Fruit fly (Drosophila melanogaster) whole organism, embryonic: ENCODE results near the gene Invadolysin.
A peak's percentile ranks its signal among the peaks of the same experiment; 100 is the strongest.

ENCODE experiments used
- Aef1 ChIP-seq: fragments of 200-800 bp; sonication (Bioruptor generic); IDR thresholded peaks from 3 replicates; pipeline ENCODE4 v1.3.6; 2022; ENCODE audit warnings: missing biosample characterization, missing genetic modification characterization
- Bgb ChIP-seq: fragments of 200-800 bp; sonication (Bioruptor generic); IDR thresholded peaks from 2 replicates; pipeline ENCODE4 v1.3.6; 2022; ENCODE audit warnings: missing biosample characterization, missing genetic modification characterization; ENCODE audit not compliant: partially characterized antibody
- CG10543 ChIP-seq: fragments of 200-800 bp; sonication (Bioruptor generic); optimal IDR thresholded peaks from 3 replicates; lab custom pipeline; 2017; ENCODE audit warnings: missing biosample characterization, mild to moderate bottlenecking, missing genetic modification characterization, moderate library complexity
- CG12769 ChIP-seq: fragments of 200-800 bp; sonication (Bioruptor generic); optimal IDR thresholded peaks from 2 replicates; lab custom pipeline; 2019; ENCODE audit warnings: missing biosample characterization, mild to moderate bottlenecking, missing genetic modification characterization, moderate library complexity
- CG15601 ChIP-seq: fragments of 200-800 bp; sonication (Bioruptor generic); optimal IDR thresholded peaks from 3 replicates; lab custom pipeline; 2019; ENCODE audit warnings: missing biosample characterization, mild to moderate bottlenecking, missing genetic modification characterization, moderate library complexity
- CG17802 ChIP-seq: fragments of 200-800 bp; sonication (Bioruptor generic); optimal IDR thresholded peaks from 2 replicates; lab custom pipeline; 2018; ENCODE audit warnings: missing biosample characterization, mild to moderate bottlenecking, missing genetic modification characterization, moderate library complexity
- CG1792 ChIP-seq: fragments of 200-800 bp; sonication (Bioruptor generic); optimal IDR thresholded peaks from 2 replicates; lab custom pipeline; 2016; ENCODE audit warnings: missing biosample characterization, missing genetic modification characterization
- CG31388 ChIP-seq: fragments of 200-800 bp; sonication (Bioruptor generic); optimal IDR thresholded peaks from 2 replicates; lab custom pipeline; 2016; ENCODE audit warnings: missing biosample characterization, missing genetic modification characterization
- CG5180 ChIP-seq: fragments of 200-800 bp; sonication (Bioruptor generic); optimal IDR thresholded peaks from 3 replicates; lab custom pipeline; 2017; ENCODE audit warnings: missing biosample characterization, missing genetic modification characterization, mild to moderate bottlenecking, moderate library complexity, missing genetic modification reagents
- CG6654 ChIP-seq: fragments of 200-800 bp; sonication (Bioruptor generic); optimal IDR thresholded peaks from 2 replicates; lab custom pipeline; 2017; ENCODE audit warnings: missing biosample characterization, mild to moderate bottlenecking, missing genetic modification characterization
- CG6689 ChIP-seq: fragments of 200-800 bp; sonication (Bioruptor generic); IDR thresholded peaks from 2 replicates; pipeline ENCODE4 v1.3.6; 2022; ENCODE audit warnings: missing biosample characterization, missing genetic modification characterization
- CG7357 ChIP-seq: fragments of 200-800 bp; sonication (Bioruptor generic); IDR thresholded peaks from 3 replicates; pipeline ENCODE4 v1.3.6; 2022; ENCODE audit warnings: missing biosample characterization, missing genetic modification characterization
- CTCF ChIP-seq: fragments of 200-800 bp; sonication (Bioruptor generic); optimal IDR thresholded peaks from 2 replicates; lab custom pipeline; 2017; ENCODE audit warnings: missing biosample characterization, mild to moderate bottlenecking, missing genetic modification characterization, moderate library complexity
- CkIIα-i1 ChIP-seq: fragments of 200-800 bp; sonication (Bioruptor generic); IDR thresholded peaks from 2 replicates; pipeline ENCODE4 v1.3.6; 2022; ENCODE audit warnings: missing biosample characterization, missing genetic modification characterization
- Dbx ChIP-seq: fragments of 200-800 bp; sonication (Bioruptor generic); IDR thresholded peaks from 3 replicates; pipeline ENCODE4 v1.3.6; 2022; ENCODE audit warnings: missing biosample characterization, missing genetic modification characterization
- Dref ChIP-seq: fragments of 200-800 bp; sonication (Bioruptor generic); IDR thresholded peaks from 2 replicates; pipeline ENCODE4 v1.3.6; 2022; ENCODE audit warnings: missing biosample characterization, missing genetic modification characterization
- Ets65A ChIP-seq: fragments of 200-800 bp; sonication (Bioruptor generic); peaks from one replicate; lab custom pipeline; 2016; ENCODE audit warnings: missing biosample characterization, missing genetic modification characterization
- Fer2 ChIP-seq: fragments of 200-800 bp; sonication (Bioruptor generic); optimal IDR thresholded peaks from 2 replicates; lab custom pipeline; 2018; ENCODE audit warnings: missing biosample characterization, mild to moderate bottlenecking, missing genetic modification characterization, moderate library complexity
- Fer3 ChIP-seq: fragments of 200-800 bp; sonication (Bioruptor generic); optimal IDR thresholded peaks from 2 replicates; lab custom pipeline; 2018; ENCODE audit warnings: missing biosample characterization, mild to moderate bottlenecking, missing genetic modification characterization, moderate library complexity
- Hmr ChIP-seq: fragments of 200-800 bp; sonication (Bioruptor generic); optimal IDR thresholded peaks from 3 replicates; lab custom pipeline; 2017; ENCODE audit warnings: mild to moderate bottlenecking, missing biosample characterization, missing genetic modification reagents, missing genetic modification characterization
- Lhr ChIP-seq: fragments of 200-800 bp; sonication (Bioruptor generic); optimal IDR thresholded peaks from 3 replicates; lab custom pipeline; 2017; ENCODE audit warnings: mild to moderate bottlenecking, missing biosample characterization, missing genetic modification reagents, missing genetic modification characterization
- Lim3 ChIP-seq: fragments of 200-800 bp; sonication (Bioruptor generic); IDR thresholded peaks from 2 replicates; pipeline ENCODE4 v1.3.6; 2022; ENCODE audit warnings: missing biosample characterization, missing genetic modification characterization
- MESR4 ChIP-seq: fragments of 200-800 bp; sonication (Bioruptor generic); optimal IDR thresholded peaks from 2 replicates; lab custom pipeline; 2018; ENCODE audit warnings: missing biosample characterization, mild to moderate bottlenecking, missing genetic modification characterization, moderate library complexity
- Med ChIP-seq: fragments of 200-800 bp; sonication (Bioruptor generic); peaks from one replicate; lab custom pipeline; 2016; ENCODE audit warnings: missing biosample characterization, missing genetic modification characterization, mild to moderate bottlenecking, inconsistent platforms, moderate library complexity
- Meics ChIP-seq: fragments of 200-800 bp; sonication (Bioruptor generic); optimal IDR thresholded peaks from 2 replicates; lab custom pipeline; 2017; ENCODE audit warnings: missing biosample characterization, mild to moderate bottlenecking, missing genetic modification characterization
- Oli ChIP-seq: fragments of 200-800 bp; sonication (Bioruptor generic); optimal IDR thresholded peaks from 2 replicates; lab custom pipeline; 2018; ENCODE audit warnings: missing biosample characterization, mild to moderate bottlenecking, missing genetic modification characterization, moderate library complexity
- Optix ChIP-seq: fragments of 200-800 bp; sonication (Bioruptor generic); IDR thresholded peaks from 3 replicates; pipeline ENCODE4 v1.3.6; 2022; ENCODE audit warnings: missing biosample characterization, missing genetic modification characterization
- Pdp1 ChIP-seq, 2 experiments: fragments of 200-800 bp; sonication (Bioruptor generic); optimal IDR thresholded peaks; 3 replicates each; lab custom pipeline; 2016; ENCODE audit warnings: missing biosample characterization in 2 of 2, missing genetic modification characterization in 2 of 2, mild to moderate bottlenecking in 1 of 2, moderate library complexity in 1 of 2
- Taf1 ChIP-seq: fragments of 200-800 bp; sonication (Bioruptor generic); IDR thresholded peaks from 2 replicates; pipeline ENCODE4 v1.3.6; 2022; ENCODE audit warnings: missing biosample characterization, missing genetic modification characterization
- ap ChIP-seq: fragments of 200-800 bp; sonication (Bioruptor generic); IDR thresholded peaks from 2 replicates; pipeline ENCODE4 v1.3.6; 2022; ENCODE audit warnings: missing biosample characterization, missing genetic modification characterization
- bbx ChIP-seq: fragments of 200-800 bp; sonication (Bioruptor generic); IDR thresholded peaks from 2 replicates; pipeline ENCODE4 v1.3.6; 2022; ENCODE audit warnings: missing biosample characterization, missing genetic modification characterization; ENCODE audit not compliant: partially characterized antibody
- cad ChIP-seq: fragments of >200 bp; optimal IDR thresholded peaks from 2 replicates; lab custom pipeline; 2017; ENCODE audit warnings: missing biosample characterization, missing genetic modification characterization
- chinmo ChIP-seq: fragments of 200-800 bp; sonication (Bioruptor generic); IDR thresholded peaks from 4 replicates; pipeline ENCODE4 v1.3.6; 2022; ENCODE audit warnings: missing biosample characterization, missing genetic modification characterization; ENCODE audit not compliant: partially characterized antibody
- crol ChIP-seq: fragments of 200-800 bp; sonication (Bioruptor generic); IDR thresholded peaks from 2 replicates; pipeline ENCODE4 v1.3.6; 2022; ENCODE audit warnings: missing biosample characterization, missing genetic modification characterization
- dmrt99B ChIP-seq: fragments of 200-800 bp; sonication (Bioruptor generic); optimal IDR thresholded peaks from 2 replicates; lab custom pipeline; 2018; ENCODE audit warnings: missing biosample characterization, mild to moderate bottlenecking, missing genetic modification characterization, moderate library complexity
- eve ChIP-seq, 2 experiments: fragments of >200 bp; optimal IDR thresholded peaks; 2 replicates each; lab custom pipeline; 2017; ENCODE audit warnings: missing biosample characterization in 2 of 2, missing genetic modification characterization in 2 of 2
- gro ChIP-seq: fragments of 200-800 bp; sonication (Bioruptor generic); optimal IDR thresholded peaks from 2 replicates; lab custom pipeline; 2016; ENCODE audit warnings: missing biosample characterization, missing genetic modification characterization
- hbn ChIP-seq: fragments of 200-800 bp; sonication (Bioruptor generic); IDR thresholded peaks from 2 replicates; pipeline ENCODE4 v1.3.6; 2022; ENCODE audit warnings: missing biosample characterization, missing genetic modification characterization; ENCODE audit not compliant: partially characterized antibody
- inv ChIP-seq: fragments of 200-800 bp; sonication (Bioruptor generic); IDR thresholded peaks from 2 replicates; pipeline ENCODE4 v1.3.6; 2022; ENCODE audit warnings: missing biosample characterization, missing genetic modification characterization; ENCODE audit not compliant: partially characterized antibody
- jigr1 ChIP-seq: fragments of 200-800 bp; sonication (Bioruptor generic); IDR thresholded peaks from 3 replicates; pipeline ENCODE4 v1.3.6; 2022; ENCODE audit warnings: missing biosample characterization, missing genetic modification characterization
- nom ChIP-seq: fragments of 200-800 bp; sonication (Bioruptor generic); optimal IDR thresholded peaks from 2 replicates; lab custom pipeline; 2017; ENCODE audit warnings: missing biosample characterization, missing genetic modification characterization, mild to moderate bottlenecking, moderate library complexity, missing genetic modification reagents
- otp ChIP-seq: fragments of 200-800 bp; sonication (Bioruptor generic); IDR thresholded peaks from 3 replicates; pipeline ENCODE4, ENCODE4 v1.3.6; 2022; ENCODE audit warnings: missing biosample characterization, missing genetic modification characterization
- prd ChIP-seq, 3 experiments: fragments of >200 bp in 2 of 3; fragments of 200-800 bp in 1 of 3; sonication (Bioruptor generic) in 1 of 3; optimal IDR thresholded peaks in 2 of 3; IDR thresholded peaks in 1 of 3; 2 replicates in 2 of 3; 3 replicates in 1 of 3; pipeline versions ENCODE4 v1.3.6 to Lab custom; 2017 to 2022; ENCODE audit warnings: missing biosample characterization in 1 of 3, missing genetic modification characterization in 1 of 3
- rib ChIP-seq: fragments of 200-800 bp; sonication (Bioruptor generic); IDR thresholded peaks from 2 replicates; pipeline ENCODE4 v1.3.6; 2022; ENCODE audit warnings: missing biosample characterization, missing genetic modification characterization
- sisA ChIP-seq: fragments of 200-800 bp; sonication (Bioruptor generic); IDR thresholded peaks from 2 replicates; pipeline ENCODE4 v1.3.6; 2022; ENCODE audit warnings: missing biosample characterization, missing genetic modification characterization
- so ChIP-seq: fragments of 200-800 bp; sonication (Bioruptor generic); IDR thresholded peaks from 3 replicates; pipeline ENCODE4 v1.3.6; 2022; ENCODE audit warnings: missing biosample characterization, missing genetic modification characterization
- sob ChIP-seq: fragments of 200-800 bp; sonication (Bioruptor generic); IDR thresholded peaks from 2 replicates; pipeline ENCODE4 v1.3.6; 2022; ENCODE audit warnings: missing biosample characterization, missing genetic modification characterization
- ttk ChIP-seq: fragments of 200-800 bp; sonication (Bioruptor generic); IDR thresholded peaks from 2 replicates; pipeline ENCODE4 v2.1.2; 2022; ENCODE audit warnings: missing biosample characterization, missing genetic modification characterization
- vfl ChIP-seq: fragments of 200-800 bp; sonication (Bioruptor generic); optimal IDR thresholded peaks from 2 replicates; lab custom pipeline; 2016; ENCODE audit warnings: missing biosample characterization, missing genetic modification characterization
- z ChIP-seq: fragments of 200-800 bp; sonication (Bioruptor generic); IDR thresholded peaks from 3 replicates; pipeline ENCODE4 v1.3.6; 2022; ENCODE audit warnings: missing biosample characterization, missing genetic modification characterization

Gene Invadolysin

DNA sequence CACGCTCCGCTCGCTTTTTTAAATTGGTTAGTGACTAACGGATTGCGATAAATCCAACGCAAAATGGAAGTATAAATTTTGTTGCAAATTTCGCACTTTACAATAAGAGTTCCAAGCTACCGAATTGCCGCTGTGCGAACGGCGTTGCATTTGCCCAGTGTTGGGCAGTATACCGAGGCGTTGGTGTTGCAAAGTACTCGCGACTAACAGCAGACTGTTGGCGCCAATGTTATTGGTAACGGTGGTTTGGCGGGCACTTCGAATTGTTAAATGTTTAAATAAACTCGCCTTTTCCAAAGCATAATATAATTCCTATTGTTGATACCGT, 10.2 kb upstream of the Invadolysin start (continued):
- TF ChIP-seq Dref (GFP tag; lab: Robert Waterston, UW), result no peak
- TF ChIP-seq dmrt99B (tag; lab: Kevin White, UChicago), result no peak
- TF ChIP-seq Taf1 (GFP tag; lab: Robert Waterston, UW), result no peak
- TF ChIP-seq Lim3, result no peak
- TF ChIP-seq vfl, result peak; percentile 7
- peak; percentile 17 for TF ChIP-seq nom
- TF ChIP-seq CTCF, result no peak
- peak; percentile 3 for TF ChIP-seq CG15601 (tag; lab: Kevin White, UChicago)
- TF ChIP-seq Meics (GFP tag; lab: Kevin White, UChicago), result no peak
- TF ChIP-seq MESR4, result peak; percentile 39
- no peak for TF ChIP-seq ap
- TF ChIP-seq jigr1 (GFP tag; lab: Robert Waterston, UW), result no peak
- TF ChIP-seq Ets65A (GFP tag; lab: Kevin White, UChicago), result peak; percentile 96
- no peak for TF ChIP-seq prd (optimal IDR thresholded peaks at IDR 0.05; lab: Kevin White, UChicago)
- TF ChIP-seq prd (GFP tag; IDR thresholded peaks at IDR 0.05; lab: Robert Waterston, UW), result no peak
- TF ChIP-seq Fer2 (tag; lab: Kevin White, UChicago), result no peak
- peak; percentile 37 for TF ChIP-seq Lhr (GFP tag; lab: Kevin White, UChicago)
- no peak for TF ChIP-seq eve (GFP tag; optimal IDR thresholded peaks at IDR 0.05; lab: Kevin White, UChicago)

dm6 chr3R:10135011-10135410, 9.5 kb upstream of the Invadolysin start:
- 0 out of 2 replicates have a peak, but pooled peaks have one; percentile 14 for TF ChIP-seq Bgb (GFP tag; lab: Robert Waterston, UW)
- 0 out of 2 replicates have a peak, but pooled peaks have one; percentile 6 for TF ChIP-seq sob (GFP tag; lab: Robert Waterston, UW)
- TF ChIP-seq inv, result no peak
- no peak for TF ChIP-seq CkIIα-i1 (GFP tag; lab: Robert Waterston, UW)
- TF ChIP-seq ttk (GFP tag; lab: Robert Waterston, UW), result no peak
- no peak for TF ChIP-seq Dbx (GFP tag; lab: Robert Waterston, UW)
- peak; percentile 16 for TF ChIP-seq CG5180 (GFP tag; lab: Kevin White, UChicago)
- peak in 1 of 2 experiments; percentile 52 for TF ChIP-seq Pdp1 (GFP tag; optimal IDR thresholded peaks at IDR 0.05; lab: Kevin White, UChicago)
- TF ChIP-seq CG10543 (GFP tag; lab: Kevin White, UChicago), result peak; percentile 24
- peak; percentile 16; the same call in 1 of the 2 replicates for TF ChIP-seq sisA (GFP tag; lab: Robert Waterston, UW)
- no peak for TF ChIP-seq Fer3 (tag; lab: Kevin White, UChicago)
- peak; percentile 33; the same call in 1 of the 2 replicates for TF ChIP-seq crol (GFP tag; lab: Robert Waterston, UW)
- 0 out of 3 replicates have a peak, but pooled peaks have one; percentile 25 for TF ChIP-seq so
- TF ChIP-seq Optix, result 0 out of 3 replicates have a peak, but pooled peaks have one; percentile 19
- 0 out of 4 replicates have a peak, but pooled peaks have one; percentile 42 for TF ChIP-seq chinmo
- TF ChIP-seq CG7357, result 0 out of 3 replicates have a peak, but pooled peaks have one; percentile 32
- 0 out of 3 replicates have a peak, but pooled peaks have one; percentile 1 for TF ChIP-seq z (GFP tag; lab: Robert Waterston, UW)
- TF ChIP-seq rib (GFP tag; lab: Robert Waterston, UW), result 0 out of 2 replicates have a peak, but pooled peaks have one; percentile 53
- no peak for TF ChIP-seq CG1792 (GFP tag; lab: Kevin White, UChicago)
- peak; percentile 88 for TF ChIP-seq otp (GFP tag; lab: Robert Waterston, UW)
- TF ChIP-seq, all 482 proteins: peak for 14

DNA sequence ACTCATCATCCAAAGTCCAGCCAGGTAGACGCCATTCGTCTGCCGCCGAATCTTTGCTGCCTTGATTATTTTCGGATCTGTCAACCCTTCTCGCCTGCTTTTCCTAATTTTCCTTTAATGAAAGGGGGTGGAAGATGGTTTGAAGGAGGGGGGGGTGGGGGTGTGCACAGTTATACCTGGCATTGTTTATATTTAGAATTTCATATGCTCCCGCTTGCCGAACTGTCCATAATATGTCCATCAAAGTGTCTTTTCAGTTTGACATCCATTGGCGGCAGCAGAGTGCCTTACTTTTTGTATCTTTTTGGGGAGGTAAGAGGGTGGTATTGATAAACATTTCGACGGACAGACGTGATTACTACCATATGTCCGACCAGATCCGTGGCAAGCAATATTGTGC, 6.7 kb upstream of the Invadolysin start:
- TF ChIP-seq Hmr (GFP tag; lab: Kevin White, UChicago) (no peak), hbn (GFP tag; lab: Robert Waterston, UW) (no peak), CG6654 (GFP tag; lab: Kevin White, UChicago) (peak; percentile 65), Aef1 (GFP tag; lab: Robert Waterston, UW) (no peak), CG6689 (GFP tag; lab: Robert Waterston, UW) (no peak), bbx (no peak), cad (GFP tag; lab: Kevin White, UChicago) (no peak), crol (GFP tag; lab: Robert Waterston, UW) (peak; percentile 59; the same call in 1 of the 2 replicates), CG12769 (peak; percentile 30), gro (GFP tag; lab: Kevin White, UChicago) (no peak), Med (GFP tag; lab: Kevin White, UChicago) (peak; percentile 20), Oli (tag; lab: Kevin White, UChicago) (no peak), CG17802 (tag; lab: Kevin White, UChicago) (no peak), CG31388 (no peak)
